Fruit fly (Drosophila melanogaster) whole organism, embryonic: ENCODE results near the gene CG32246.

Experiments
- Asciz ChIP-seq: fragments of 200-800 bp; sonication (Bioruptor generic); optimal IDR thresholded peaks from 2 replicates; lab custom pipeline; 2017; ENCODE audit warnings: missing biosample characterization, mild to moderate bottlenecking, missing genetic modification characterization, missing genetic modification reagents
- Bgb ChIP-seq: fragments of 200-800 bp; sonication (Bioruptor generic); IDR thresholded peaks from 2 replicates; pipeline ENCODE4 v1.3.6; 2022; ENCODE audit warnings: missing biosample characterization, missing genetic modification characterization; ENCODE audit not compliant: partially characterized antibody
- Blimp-1 ChIP-seq: fragments of 200-800 bp; sonication (Bioruptor generic); optimal IDR thresholded peaks from 3 replicates; lab custom pipeline; 2018; ENCODE audit warnings: missing biosample characterization, missing genetic modification characterization, mild to moderate bottlenecking, moderate library complexity, missing genetic modification reagents
- CG10321 ChIP-seq: fragments of 200-800 bp; sonication (Bioruptor generic); IDR thresholded peaks from 2 replicates; pipeline ENCODE4 v1.3.6; 2022; ENCODE audit warnings: missing biosample characterization, missing genetic modification characterization
- CG11695 ChIP-seq: fragments of 200-800 bp; sonication (Bioruptor generic); IDR thresholded peaks from 3 replicates; pipeline ENCODE4 v1.3.6; 2022; ENCODE audit warnings: missing biosample characterization, missing genetic modification characterization
- CG11723 ChIP-seq: fragments of 200-800 bp; sonication (Bioruptor generic); optimal IDR thresholded peaks from 2 replicates; lab custom pipeline; 2017; ENCODE audit warnings: missing biosample characterization, mild to moderate bottlenecking, missing genetic modification characterization
- CG1529 ChIP-seq: fragments of 200-800 bp; sonication (Bioruptor generic); optimal IDR thresholded peaks from 3 replicates; lab custom pipeline; 2018; ENCODE audit warnings: missing biosample characterization, missing genetic modification characterization
- CG15479 ChIP-seq: fragments of 200-800 bp; sonication (Bioruptor generic); optimal IDR thresholded peaks from 3 replicates; lab custom pipeline; 2019; ENCODE audit warnings: missing biosample characterization, mild to moderate bottlenecking, missing genetic modification characterization, moderate library complexity
- CG16815 ChIP-seq: fragments of 200-800 bp; sonication (Bioruptor generic); optimal IDR thresholded peaks from 3 replicates; lab custom pipeline; 2017; ENCODE audit warnings: missing biosample characterization, mild to moderate bottlenecking, missing genetic modification characterization
- CG17361 ChIP-seq: fragments of 200-800 bp; sonication (Bioruptor generic); IDR thresholded peaks from 3 replicates; pipeline ENCODE4 v1.3.6; 2022; ENCODE audit warnings: missing biosample characterization, missing genetic modification characterization
- CG1832 ChIP-seq: fragments of 200-800 bp; sonication (Bioruptor generic); optimal IDR thresholded peaks from 2 replicates; lab custom pipeline; 2017; ENCODE audit warnings: missing biosample characterization, mild to moderate bottlenecking, missing genetic modification characterization, inconsistent platforms
- CG32532 ChIP-seq: fragments of 200-800 bp; sonication (Bioruptor generic); IDR thresholded peaks from 2 replicates; pipeline ENCODE4 v1.3.6; 2022; ENCODE audit warnings: missing biosample characterization, missing genetic modification characterization
- CG34422 ChIP-seq: fragments of 200-800 bp; sonication (Bioruptor generic); IDR thresholded peaks from 3 replicates; pipeline ENCODE4 v1.3.6; 2022; ENCODE audit warnings: missing biosample characterization, missing genetic modification characterization
- CG7556 ChIP-seq: fragments of 200-800 bp; sonication (Bioruptor generic); optimal IDR thresholded peaks from 2 replicates; lab custom pipeline; 2017; ENCODE audit warnings: missing biosample characterization, mild to moderate bottlenecking, missing genetic modification characterization
- D ChIP-seq, 2 experiments: fragments of 200-800 bp in 1 of 2; fragments of >200 bp in 1 of 2; sonication (Bioruptor generic) in 1 of 2; optimal IDR thresholded peaks; 2 replicates in 1 of 2; 3 replicates in 1 of 2; lab custom pipeline; 2017; ENCODE audit warnings: mild to moderate bottlenecking in 1 of 2, missing biosample characterization in 1 of 2, missing genetic modification characterization in 1 of 2, missing genetic modification reagents in 1 of 2
- D19A ChIP-seq: fragments of 200-800 bp; optimal IDR thresholded peaks from 3 replicates; lab custom pipeline; 2019; ENCODE audit warnings: missing biosample characterization, mild to moderate bottlenecking, missing genetic modification characterization, moderate library complexity
- Fer1 ChIP-seq: fragments of 200-800 bp; sonication (Bioruptor generic); optimal IDR thresholded peaks from 2 replicates; lab custom pipeline; 2017; ENCODE audit warnings: missing biosample characterization, mild to moderate bottlenecking, missing genetic modification characterization
- GATAe ChIP-seq: fragments of 200-800 bp; sonication (Bioruptor generic); conservative IDR thresholded peaks from 2 replicates; pipeline ENCODE4 v1.3.6; 2022; ENCODE audit warnings: missing biosample characterization, missing genetic modification characterization
- Hsf ChIP-seq: fragments of 200-800 bp; sonication (Bioruptor generic); optimal IDR thresholded peaks from 3 replicates; lab custom pipeline; 2016; ENCODE audit warnings: missing biosample characterization, missing genetic modification characterization
- MBD-R2 ChIP-seq: fragments of 200-800 bp; sonication (Bioruptor generic); IDR thresholded peaks from 2 replicates; pipeline ENCODE4 v1.3.6; 2022; ENCODE audit warnings: missing biosample characterization, missing genetic modification characterization
- Mad ChIP-seq: fragments of 200-800 bp; sonication (Bioruptor generic); optimal IDR thresholded peaks from 2 replicates; lab custom pipeline; 2016; ENCODE audit warnings: missing biosample characterization, missing genetic modification characterization
- Ptx1 ChIP-seq: fragments of 200-800 bp; sonication (Bioruptor generic); IDR thresholded peaks from 2 replicates; pipeline ENCODE4 v1.3.6; 2022; ENCODE audit warnings: missing biosample characterization, missing genetic modification characterization
- Sry-δ ChIP-seq: fragments of 200-800 bp; sonication (Bioruptor generic); optimal IDR thresholded peaks from 2 replicates; lab custom pipeline; 2016; ENCODE audit warnings: missing biosample characterization, missing genetic modification characterization
- Ssrp ChIP-seq: fragments of 200-800 bp; sonication (Bioruptor generic); optimal IDR thresholded peaks from 2 replicates; lab custom pipeline; 2018; ENCODE audit warnings: missing biosample characterization, mild to moderate bottlenecking, missing genetic modification characterization, moderate library complexity
- Xbp1 ChIP-seq: fragments of 200-800 bp; sonication (Bioruptor generic); optimal IDR thresholded peaks from 3 replicates; lab custom pipeline; 2016; ENCODE audit warnings: missing biosample characterization, mild to moderate bottlenecking, missing genetic modification characterization
- ab ChIP-seq: fragments of 200-800 bp; sonication (Bioruptor generic); optimal IDR thresholded peaks from 2 replicates; lab custom pipeline; 2016; ENCODE audit warnings: missing biosample characterization, missing genetic modification characterization
- abd-A ChIP-seq: fragments of 200-800 bp; sonication (Bioruptor generic); optimal IDR thresholded peaks from 3 replicates; lab custom pipeline; 2019; ENCODE audit warnings: missing biosample characterization, mild to moderate bottlenecking, missing genetic modification characterization, moderate library complexity
- al ChIP-seq: fragments of 200-800 bp; sonication (Bioruptor generic); IDR thresholded peaks from 2 replicates; pipeline ENCODE4 v1.3.6; 2022; ENCODE audit warnings: missing biosample characterization, missing genetic modification characterization
- bsh ChIP-seq, 2 experiments: fragments of 200-800 bp; sonication (Bioruptor generic); optimal IDR thresholded peaks; 2 replicates each; lab custom pipeline; 2017 to 2018; ENCODE audit warnings: mild to moderate bottlenecking in 2 of 2, missing biosample characterization in 2 of 2, missing genetic modification characterization in 2 of 2, moderate library complexity in 1 of 2
- corto ChIP-seq: fragments of 200-800 bp; sonication (Bioruptor generic); optimal IDR thresholded peaks from 2 replicates; lab custom pipeline; 2016; ENCODE audit warnings: missing biosample characterization, mild to moderate bottlenecking, missing genetic modification characterization, moderate library complexity
- crol ChIP-seq: fragments of 200-800 bp; sonication (Bioruptor generic); IDR thresholded peaks from 2 replicates; pipeline ENCODE4 v1.3.6; 2022; ENCODE audit warnings: missing biosample characterization, missing genetic modification characterization
- dysf ChIP-seq: fragments of 200-800 bp; sonication (Bioruptor generic); IDR thresholded peaks from 3 replicates; pipeline ENCODE4 v1.3.6; 2022; ENCODE audit warnings: missing biosample characterization, missing genetic modification characterization
- ems ChIP-seq: fragments of 200-800 bp; sonication (Bioruptor generic); optimal IDR thresholded peaks from 3 replicates; lab custom pipeline; 2016; ENCODE audit warnings: missing biosample characterization, missing genetic modification characterization
- fru ChIP-seq: fragments of >200 bp; optimal IDR thresholded peaks from 2 replicates; lab custom pipeline; 2017
- gce ChIP-seq: fragments of 200-800 bp; sonication (Bioruptor generic); IDR thresholded peaks from 3 replicates; pipeline ENCODE4 v1.3.6; 2022; ENCODE audit warnings: missing biosample characterization, missing genetic modification characterization
- gcm ChIP-seq: fragments of 200-800 bp; sonication (Bioruptor generic); optimal IDR thresholded peaks from 2 replicates; lab custom pipeline; 2019; ENCODE audit warnings: missing biosample characterization, mild to moderate bottlenecking, missing genetic modification characterization, moderate library complexity
- grn ChIP-seq: fragments of 200-800 bp; sonication (Bioruptor generic); optimal IDR thresholded peaks from 3 replicates; lab custom pipeline; 2017; ENCODE audit warnings: missing biosample characterization, missing genetic modification characterization
- gsb-n ChIP-seq: fragments of 200-800 bp; sonication (Bioruptor generic); optimal IDR thresholded peaks from 3 replicates; lab custom pipeline; 2018; ENCODE audit warnings: missing biosample characterization, mild to moderate bottlenecking, missing genetic modification characterization
- h ChIP-seq: fragments of >200 bp; optimal IDR thresholded peaks from 2 replicates; lab custom pipeline; 2017
- hkb ChIP-seq, 2 experiments: fragments of 200-800 bp in 1 of 2; fragments of >200 bp in 1 of 2; sonication (Bioruptor generic) in 1 of 2; IDR thresholded peaks in 1 of 2; optimal IDR thresholded peaks in 1 of 2; 2 replicates each; pipeline versions ENCODE4 v1.3.6 to Lab custom; 2017 to 2022; ENCODE audit warnings: missing biosample characterization in 1 of 2, missing genetic modification characterization in 1 of 2
- insv ChIP-seq, 2 experiments: fragments of 200-800 bp; sonication (Bioruptor generic); optimal IDR thresholded peaks; 3 replicates each; lab custom pipeline; 2016 to 2018; ENCODE audit warnings: missing biosample characterization in 2 of 2, missing genetic modification characterization in 2 of 2
- jumu ChIP-seq: fragments of 200-800 bp; sonication (Bioruptor generic); optimal IDR thresholded peaks from 3 replicates; lab custom pipeline; 2016; ENCODE audit warnings: missing biosample characterization, missing genetic modification characterization
- luna ChIP-seq: fragments of 200-800 bp; sonication (Bioruptor generic); optimal IDR thresholded peaks from 2 replicates; lab custom pipeline; 2016; ENCODE audit warnings: missing biosample characterization, missing genetic modification characterization
- maf-S ChIP-seq: fragments of 200-800 bp; sonication (Bioruptor generic); optimal IDR thresholded peaks from 2 replicates; lab custom pipeline; 2016; ENCODE audit warnings: missing biosample characterization, missing genetic modification characterization
- mam ChIP-seq: fragments of 200-800 bp; sonication (Bioruptor generic); optimal IDR thresholded peaks from 3 replicates; lab custom pipeline; 2016; ENCODE audit warnings: missing biosample characterization, missing genetic modification characterization
- repo ChIP-seq: fragments of 200-800 bp; sonication (Bioruptor generic); optimal IDR thresholded peaks from 2 replicates; lab custom pipeline; 2016; ENCODE audit warnings: missing biosample characterization, missing genetic modification characterization
- row ChIP-seq: fragments of 200-800 bp; sonication (Bioruptor generic); IDR thresholded peaks from 3 replicates; pipeline ENCODE4 v1.3.6; 2022; ENCODE audit warnings: missing biosample characterization, missing genetic modification characterization
- vfl ChIP-seq: fragments of 200-800 bp; sonication (Bioruptor generic); optimal IDR thresholded peaks from 2 replicates; lab custom pipeline; 2016; ENCODE audit warnings: missing biosample characterization, missing genetic modification characterization
- vnd ChIP-seq: fragments of 200-800 bp; sonication (Bioruptor generic); IDR thresholded peaks from 3 replicates; pipeline ENCODE4 v1.3.6; 2022; ENCODE audit warnings: missing biosample characterization, missing genetic modification characterization; ENCODE audit not compliant: partially characterized antibody

Gene CG32246

DNA sequence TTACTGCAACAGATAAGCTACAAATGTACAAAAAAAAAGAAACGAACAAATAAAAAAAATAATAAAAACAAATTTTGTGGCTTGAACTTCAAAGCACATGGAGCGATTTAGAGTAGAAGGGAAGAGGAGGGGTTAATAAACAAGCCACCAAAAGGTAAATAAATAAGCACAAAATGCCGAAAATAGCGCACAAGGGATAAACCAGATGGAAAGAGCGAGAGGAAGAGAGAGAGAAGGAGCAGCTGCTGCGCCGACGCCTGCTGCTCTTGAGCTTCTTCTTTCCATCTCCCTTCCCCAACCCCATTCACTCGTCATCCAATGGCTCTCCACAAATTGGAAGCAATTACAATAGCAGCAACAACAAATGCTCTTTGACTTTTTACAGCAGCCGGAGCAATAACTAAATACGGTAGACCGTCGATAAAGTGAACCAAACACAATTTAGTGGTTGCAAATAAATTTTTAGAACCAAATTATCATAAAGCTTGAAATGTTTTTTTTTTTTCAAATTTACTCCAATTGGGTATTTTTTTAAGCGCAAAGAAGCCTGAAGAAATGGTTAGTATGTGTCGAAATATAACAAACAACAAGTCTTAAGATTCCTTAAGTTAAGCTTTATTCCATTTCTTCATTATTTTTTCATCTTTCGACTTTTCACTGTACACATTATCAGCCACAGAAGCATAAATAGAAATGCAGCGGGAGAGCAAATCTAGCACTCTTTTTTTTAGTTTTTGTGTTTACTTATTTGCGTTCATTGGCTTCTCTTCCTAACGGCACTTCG is 3.5 kb downstream of the CG32246 start (continued):
- peak; percentile 87 for TF ChIP-seq CG34422 (GFP tag; lab: Robert Waterston, UW)
- TF ChIP-seq abd-A (tag; lab: Kevin White, UChicago) = peak; percentile 74
- TF ChIP-seq mam (GFP tag; lab: Kevin White, UChicago) = peak; percentile 93
- peak; percentile 68 for TF ChIP-seq D19A
- TF ChIP-seq ems (GFP tag; lab: Kevin White, UChicago) = peak; percentile 87
- TF ChIP-seq vfl (GFP tag; lab: Kevin White, UChicago) = peak; percentile 51
- peak; percentile 71 for TF ChIP-seq al (GFP tag; lab: Robert Waterston, UW)
- peak; percentile 73 for TF ChIP-seq ab (GFP tag; lab: Kevin White, UChicago)
- TF ChIP-seq gce = peak; percentile 80
- TF ChIP-seq gcm (GFP tag; lab: Kevin White, UChicago) = peak; percentile 76
- TF ChIP-seq CG11723 = peak; percentile 77
- TF ChIP-seq bsh (GFP tag; optimal IDR thresholded peaks at IDR 0.05; lab: Kevin White, UChicago) = peak; percentile 87 to 91
- TF ChIP-seq luna (GFP tag; lab: Kevin White, UChicago) = peak; percentile 63
- peak; percentile 93 for TF ChIP-seq dysf (GFP tag; lab: Robert Waterston, UW)
- peak; percentile 1 for TF ChIP-seq grn (GFP tag; lab: Kevin White, UChicago)
- no peak for TF ChIP-seq vnd (GFP tag; lab: Robert Waterston, UW)
- no peak for TF ChIP-seq D (optimal IDR thresholded peaks at IDR 0.05; lab: Kevin White, UChicago)
- peak; percentile 88 for TF ChIP-seq D (GFP tag; optimal IDR thresholded peaks at IDR 0.05; lab: Kevin White, UChicago)
- no peak for TF ChIP-seq corto
- peak; percentile 92 for TF ChIP-seq CG11695 (GFP tag; lab: Robert Waterston, UW)
- peak; percentile 92 for TF ChIP-seq Ptx1
- TF ChIP-seq row (GFP tag; lab: Robert Waterston, UW) = peak; percentile 93
- TF ChIP-seq Xbp1 (GFP tag; lab: Kevin White, UChicago) = peak; percentile 91
- TF ChIP-seq jumu (GFP tag; lab: Kevin White, UChicago) = peak; percentile 72
- peak; percentile 89 for TF ChIP-seq Fer1 (GFP tag; lab: Kevin White, UChicago)
- TF ChIP-seq CG15479 (GFP tag; lab: Kevin White, UChicago) = no peak
- peak; percentile 87 for TF ChIP-seq repo (GFP tag; lab: Kevin White, UChicago)
- TF ChIP-seq hkb (optimal IDR thresholded peaks at IDR 0.05; lab: Kevin White, UChicago) = no peak
- TF ChIP-seq hkb (GFP tag; IDR thresholded peaks at IDR 0.05; lab: Robert Waterston, UW) = peak; percentile 86
- peak; percentile 51 for TF ChIP-seq CG1832 (GFP tag; lab: Kevin White, UChicago)
- TF ChIP-seq CG1529 = peak; percentile 77
- no peak for TF ChIP-seq h
- TF ChIP-seq Ssrp (tag; lab: Kevin White, UChicago) = peak; percentile 91
- TF ChIP-seq GATAe (GFP tag; lab: Robert Waterston, UW) = peak; percentile 56; the same call in 1 of the 2 replicates
- TF ChIP-seq MBD-R2 (GFP tag; lab: Robert Waterston, UW) = peak; percentile 66; the same call in 1 of the 2 replicates
- peak; percentile 89 for TF ChIP-seq CG7556 (GFP tag; lab: Kevin White, UChicago)
- TF ChIP-seq CG16815 (GFP tag; lab: Kevin White, UChicago) = peak; percentile 80
- TF ChIP-seq maf-S (GFP tag; lab: Kevin White, UChicago) = peak; percentile 75
- no peak for TF ChIP-seq fru (lab: Kevin White, UChicago)
- peak; percentile 84 for TF ChIP-seq Asciz (GFP tag; lab: Kevin White, UChicago)
- TF ChIP-seq CG10321 (GFP tag; lab: Robert Waterston, UW) = 0 out of 2 replicates have a peak, but pooled peaks have one; percentile 32
- peak; percentile 92 for TF ChIP-seq Hsf (GFP tag; lab: Kevin White, UChicago)
- peak; percentile 76 for TF ChIP-seq crol (GFP tag; lab: Robert Waterston, UW)
- peak; percentile 58 for TF ChIP-seq Sry-δ (GFP tag; lab: Kevin White, UChicago)
- no peak for TF ChIP-seq Bgb (GFP tag; lab: Robert Waterston, UW)
- TF ChIP-seq gsb-n (tag; lab: Kevin White, UChicago) = peak; percentile 47
- TF ChIP-seq CG32532 = peak; percentile 84
- peak; percentile 87 for TF ChIP-seq Blimp-1 (GFP tag; lab: Kevin White, UChicago)
- TF ChIP-seq insv (GFP tag; optimal IDR thresholded peaks at IDR 0.05; lab: Kevin White, UChicago) = peak in 1 of 2 experiments; percentile 41
- TF ChIP-seq Mad (GFP tag; lab: Kevin White, UChicago) = peak; percentile 57
- TF ChIP-seq CG17361 = peak; percentile 96
